Fruit fly (Drosophila melanogaster) Kc167 (cell line): ENCODE data around the gene CG12811.

Experiments
- Myc ChIP-seq: fragments of >200 bp; optimal IDR thresholded peaks from 2 replicates; lab custom pipeline; 2017; ENCODE audit warnings: missing external identifiers
- ttk ChIP-seq: sonication (Bioruptor generic); optimal IDR thresholded peaks from 2 replicates; lab custom pipeline; 2017; ENCODE audit warnings: missing external identifiers

DNA sequence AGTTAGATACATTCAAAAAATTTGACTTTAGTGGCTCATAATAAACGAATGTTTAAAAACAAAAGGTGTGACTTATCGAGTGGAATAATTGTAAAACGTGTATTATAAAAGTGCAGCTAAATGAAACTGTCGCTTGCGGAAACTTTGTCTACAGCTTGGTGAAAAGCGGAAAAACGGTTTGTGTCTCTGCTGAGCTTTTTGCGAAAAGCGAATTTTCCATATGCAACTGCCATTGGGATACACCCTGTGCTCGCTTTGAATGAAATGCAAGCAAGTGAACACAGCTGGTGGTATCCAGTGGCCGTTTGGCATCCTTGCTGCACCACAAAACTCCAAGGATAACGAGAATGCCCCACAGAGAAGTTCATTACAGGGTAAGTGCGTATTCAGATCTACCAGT lies 42.3 kb upstream of the CG12811 start:
- TF ChIP-seq Myc (lab: Kevin White, UChicago), result no peak
- TF ChIP-seq ttk (lab: Kevin White, UChicago), result no peak
